Worm (Caenorhabditis elegans) whole organism, L4/young adult: ENCODE data around the gene twk-3.

Source experiments
- W03F9.2 ChIP-seq: fragments of 150-350 bp; optimal IDR thresholded peaks from 2 replicates; lab custom pipeline; 2014; ENCODE audit warnings: missing biosample characterization, missing genetic modification characterization
- dao-5 ChIP-seq: sonication (generic microtip); optimal IDR thresholded peaks from 2 replicates; lab custom pipeline; 2016; ENCODE audit warnings: missing genotype, missing genetic modification characterization, moderate library complexity, missing compliant biosample characterization
- him-1 ChIP-seq: sonication (generic microtip); optimal IDR thresholded peaks from 2 replicates; lab custom pipeline; 2016; ENCODE audit warnings: missing genotype, missing genetic modification reagents, missing genetic modification characterization, missing compliant biosample characterization

The twk-3 gene

DNA sequence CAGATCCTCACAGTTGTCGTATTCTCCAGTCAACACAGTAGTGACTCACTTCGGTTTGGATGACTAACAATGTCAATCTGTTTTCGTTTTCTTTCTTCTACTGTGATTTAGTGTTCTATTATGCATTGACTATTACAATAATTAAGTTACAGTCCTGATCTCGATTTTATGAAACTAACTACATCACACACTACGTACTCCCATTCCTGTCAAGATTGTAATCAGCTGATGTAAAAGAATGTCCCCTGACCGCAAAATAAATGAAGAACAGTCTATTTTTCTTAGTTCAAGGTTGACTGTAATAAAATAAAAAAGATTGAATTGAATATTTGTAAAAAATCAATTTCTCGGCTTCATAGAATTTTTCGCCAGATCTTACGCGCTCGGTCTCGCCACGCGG lies 12.8 kb upstream of the twk-3 start:
- TF ChIP-seq dao-5 (tag; lab: Kevin White, UChicago): no peak
- no peak for TF ChIP-seq W03F9.2 (tag; lab: Kevin White, UChicago)
- no peak for TF ChIP-seq him-1 (tag; lab: Kevin White, UChicago)

DNA sequence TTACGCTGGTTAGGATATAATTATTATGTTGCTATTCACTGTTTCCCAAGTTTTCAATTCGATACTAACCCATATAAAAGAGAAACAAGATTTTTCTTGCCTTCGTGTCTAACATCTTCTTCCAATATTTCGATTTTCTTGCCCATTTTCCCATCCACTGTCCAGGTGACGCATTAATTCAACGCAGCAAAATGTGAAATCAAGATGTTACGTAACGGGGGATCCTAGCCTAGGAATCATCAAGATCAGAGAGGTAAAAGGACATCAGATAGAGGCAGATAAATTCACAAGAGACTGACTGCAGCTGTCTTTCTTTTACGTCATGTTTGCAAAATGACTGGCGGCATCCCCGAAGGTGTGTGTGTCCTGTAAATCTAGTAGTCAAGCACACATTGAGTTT lies 12.0 kb upstream of the twk-3 start:
- TF ChIP-seq W03F9.2 (tag; lab: Kevin White, UChicago) (no peak), dao-5 (tag; lab: Kevin White, UChicago) (no peak), him-1 (tag; lab: Kevin White, UChicago) (no peak)

DNA sequence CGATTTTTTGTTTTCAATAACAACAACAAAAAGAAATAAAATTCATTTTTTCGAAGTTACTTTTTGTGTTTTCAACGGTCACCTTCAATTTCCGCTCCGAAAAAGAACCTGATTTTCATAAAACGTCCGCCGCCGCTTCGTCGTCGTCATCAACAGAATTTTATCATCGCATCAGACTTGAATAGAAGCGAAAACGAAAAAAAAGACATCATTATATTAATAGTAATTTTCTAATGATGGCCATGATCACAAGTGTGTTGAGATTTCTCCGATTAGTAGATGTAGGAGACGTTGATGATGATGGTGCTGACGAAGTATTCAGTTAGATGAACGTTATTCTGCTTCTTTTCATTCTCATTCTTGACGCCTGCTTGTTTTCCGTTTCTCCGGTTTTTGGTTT lies 11.4 kb upstream of the twk-3 start:
- TF ChIP-seq W03F9.2 (tag; lab: Kevin White, UChicago) (no peak), dao-5 (tag; lab: Kevin White, UChicago) (no peak), him-1 (tag; lab: Kevin White, UChicago) (no peak)

DNA sequence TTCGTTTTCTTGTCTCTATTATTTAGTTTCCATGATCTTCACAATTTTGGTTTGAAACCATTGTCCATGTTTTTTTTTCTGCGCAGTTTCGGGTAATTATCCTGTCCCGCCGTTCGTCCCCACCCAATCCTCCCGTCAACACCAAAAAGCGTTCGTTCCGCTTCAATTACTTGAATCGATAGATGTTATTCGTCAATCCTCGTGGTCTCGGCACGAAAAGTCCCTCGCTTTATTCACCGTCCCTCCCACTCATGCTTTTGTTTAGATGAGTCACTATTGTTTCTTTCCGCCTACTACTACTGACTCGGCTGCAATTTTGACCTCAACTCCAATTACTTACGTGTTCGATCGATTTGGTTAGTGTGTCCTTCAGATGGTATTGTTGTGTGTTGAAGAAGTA lies 10.8 kb upstream of the twk-3 start:
- TF ChIP-seq dao-5 (tag; lab: Kevin White, UChicago): no peak
- TF ChIP-seq him-1 (tag; lab: Kevin White, UChicago): no peak
- no peak for TF ChIP-seq W03F9.2 (tag; lab: Kevin White, UChicago)

DNA sequence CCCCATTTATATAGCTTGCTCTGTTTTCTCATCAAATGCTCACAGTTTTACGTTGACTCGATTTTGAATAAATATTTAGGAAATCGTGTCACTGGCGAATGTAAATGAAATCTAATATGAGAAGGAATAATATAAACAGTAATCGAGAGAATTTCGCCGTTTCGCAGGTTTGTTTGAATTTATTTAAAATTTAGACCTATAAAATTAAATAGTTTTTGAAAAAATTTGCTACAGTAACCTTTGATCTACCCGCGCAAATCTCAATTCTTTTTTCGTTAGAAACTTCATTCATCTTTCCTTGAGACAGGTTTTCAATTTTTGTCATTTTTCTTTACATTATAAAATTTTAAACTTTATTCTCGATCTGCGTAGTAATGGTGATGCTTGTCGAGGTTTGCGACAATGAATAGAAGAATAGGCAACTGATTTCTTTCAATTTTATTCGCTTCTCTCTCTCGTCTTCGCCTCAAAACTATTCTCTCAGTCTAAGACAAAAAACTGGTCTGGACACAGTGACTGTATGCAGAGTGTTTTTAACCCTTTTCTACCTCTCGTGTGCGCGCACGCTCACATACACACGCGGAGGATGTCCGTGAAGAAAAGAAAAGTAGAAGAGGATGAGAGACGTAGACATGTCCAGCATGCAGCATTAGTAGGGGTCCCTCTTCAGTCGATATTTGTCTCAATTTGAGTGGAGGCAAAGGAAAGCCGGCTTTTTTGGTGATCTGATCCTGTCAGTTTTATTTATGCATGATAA lies 9.9 kb upstream of the twk-3 start, which contains the start of gene dab-1:
Gene dab-1 (plus strand): TSS at position 78 of the 757 bp plus-strand sequence.
- TF ChIP-seq dao-5 (tag; lab: Kevin White, UChicago) (no peak), W03F9.2 (tag; lab: Kevin White, UChicago) (no peak), him-1 (tag; lab: Kevin White, UChicago) (peak; percentile 21)

DNA sequence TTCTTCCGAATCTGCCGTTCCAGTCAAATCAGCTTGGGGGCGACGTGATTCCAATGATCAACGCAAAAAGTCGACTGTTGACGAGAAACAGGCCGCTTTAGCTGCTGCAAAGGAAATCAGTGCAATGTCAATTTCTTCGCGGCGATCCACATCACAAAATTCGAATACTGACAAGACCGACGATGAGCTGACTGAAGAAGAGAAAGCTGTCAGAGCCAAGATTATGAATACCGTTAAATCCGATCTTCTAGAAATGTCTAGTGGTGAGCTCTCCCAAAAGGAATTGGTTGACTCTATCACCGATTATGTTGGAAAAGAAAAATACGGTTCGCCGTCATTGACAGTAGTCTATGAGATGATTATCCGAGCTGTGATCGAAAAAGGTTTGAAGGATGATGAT lies 7.7 kb upstream of the twk-3 start:
- TF ChIP-seq W03F9.2 (tag; lab: Kevin White, UChicago): no peak
- no peak for TF ChIP-seq him-1 (tag; lab: Kevin White, UChicago)
- TF ChIP-seq dao-5 (tag; lab: Kevin White, UChicago): no peak

DNA sequence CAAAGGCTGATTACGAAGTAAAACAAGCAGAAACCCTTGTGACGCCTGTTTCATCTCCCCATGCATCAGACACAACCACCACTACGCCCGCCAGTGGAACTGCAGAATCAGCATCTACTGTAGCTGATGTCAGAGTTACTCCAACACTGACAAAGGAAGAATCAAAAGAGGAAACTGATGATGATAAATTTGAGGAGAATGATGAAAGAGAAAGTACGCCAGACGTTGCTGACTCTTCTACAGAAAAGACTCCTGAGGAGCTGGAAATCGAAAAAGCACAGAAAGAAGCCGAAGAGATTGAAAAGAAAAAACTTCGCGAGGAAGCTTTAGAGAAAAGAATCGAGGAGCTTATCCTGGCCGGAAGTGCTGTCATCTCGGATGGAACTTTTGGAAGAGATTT lies 5.7 kb upstream of the twk-3 start:
- TF ChIP-seq dao-5 (tag; lab: Kevin White, UChicago): no peak
- no peak for TF ChIP-seq W03F9.2 (tag; lab: Kevin White, UChicago)
- no peak for TF ChIP-seq him-1 (tag; lab: Kevin White, UChicago)

DNA sequence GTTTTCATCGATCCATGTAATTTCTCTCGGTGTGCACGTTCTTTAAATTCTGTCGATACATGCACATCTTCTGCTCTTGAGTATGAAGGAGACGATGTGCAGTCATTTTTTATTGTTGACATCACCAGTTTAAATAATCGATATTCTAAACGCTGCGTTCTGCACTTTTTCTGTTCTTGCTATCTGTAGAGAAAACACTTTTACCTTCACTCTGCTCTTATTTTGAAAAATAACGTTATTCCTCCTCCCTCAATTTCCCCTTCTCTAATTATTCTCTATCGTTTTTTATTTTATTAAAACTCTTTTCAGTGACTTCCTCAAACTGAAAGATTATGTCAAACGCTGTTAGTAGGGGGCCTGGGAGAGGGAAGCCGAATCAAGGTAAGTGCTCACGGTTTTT lies 4.3 kb upstream of the twk-3 start, which contains the start of gene ifg-1:
Gene ifg-1 (plus strand): TSS at position 301 of the 400 bp plus-strand sequence.
- no peak for TF ChIP-seq dao-5 (tag; lab: Kevin White, UChicago)
- no peak for TF ChIP-seq W03F9.2 (tag; lab: Kevin White, UChicago)
- no peak for TF ChIP-seq him-1 (tag; lab: Kevin White, UChicago)

DNA sequence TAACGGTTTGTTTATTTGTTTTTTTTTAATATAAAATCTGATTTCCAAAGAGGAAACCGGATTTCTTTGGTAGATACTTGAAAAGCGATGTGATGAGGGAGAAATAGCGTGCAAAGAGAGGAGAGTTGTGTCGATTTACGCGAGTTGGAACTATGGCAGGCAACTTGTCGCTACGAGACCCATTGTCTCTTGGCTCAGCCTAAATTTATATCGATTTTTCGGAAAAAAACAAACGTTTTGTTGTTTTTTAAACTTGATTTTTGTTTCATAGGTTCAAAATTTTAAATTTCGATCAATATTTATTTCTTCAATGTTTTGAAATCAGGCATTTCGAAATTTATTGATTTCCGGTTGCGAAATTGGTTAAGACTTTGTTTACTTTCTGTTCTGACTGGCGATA lies 3.9 kb upstream of the twk-3 start, which contains the start of gene M110.3:
Gene M110.3 (minus strand): TSS at position 184 of the 400 bp plus-strand sequence.
- TF ChIP-seq W03F9.2 (tag; lab: Kevin White, UChicago): peak; percentile 45
- no peak for TF ChIP-seq him-1 (tag; lab: Kevin White, UChicago)

DNA sequence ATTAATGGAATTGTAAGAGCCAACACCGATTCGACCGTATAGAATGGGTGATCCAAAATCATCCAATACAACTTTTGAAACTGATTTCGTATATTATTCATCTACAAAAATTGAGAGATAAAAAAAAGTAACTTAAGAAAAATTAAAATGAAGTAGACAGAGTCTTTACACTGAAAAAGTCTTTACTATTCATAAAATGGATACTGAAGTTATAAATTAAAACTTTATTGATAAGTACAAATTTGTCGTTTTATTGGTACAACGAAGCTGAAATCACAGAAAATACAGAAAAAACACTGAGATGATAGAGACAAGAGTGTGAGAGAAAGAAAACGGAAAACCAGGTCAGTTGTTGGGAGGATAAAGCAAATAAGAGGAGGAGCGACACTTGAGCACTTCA lies 1.8 kb upstream of the twk-3 start, which contains the start of gene M110.10:
Gene M110.10 (minus strand): TSS at position 101 of the 400 bp plus-strand sequence.
- TF ChIP-seq dao-5 (tag; lab: Kevin White, UChicago): no peak

DNA sequence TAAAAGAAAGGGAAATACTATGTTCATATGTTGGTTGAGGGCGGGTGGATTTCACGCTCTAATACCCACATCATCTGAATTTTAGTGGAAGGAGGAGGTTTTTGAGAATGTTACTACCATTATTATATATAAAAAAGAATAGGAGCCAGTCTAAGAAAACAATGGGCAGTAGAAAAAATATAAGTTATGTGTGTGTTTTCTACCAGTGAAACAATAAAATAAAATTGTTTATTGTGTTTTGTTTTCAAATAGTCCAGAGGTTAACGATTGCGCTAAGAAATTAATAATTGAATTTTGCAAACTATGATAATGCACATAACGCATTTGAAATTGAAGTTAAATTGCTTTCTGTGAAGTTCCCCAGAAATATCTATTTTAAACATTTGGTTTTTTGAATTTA lies 3.1 kb downstream of the twk-3 start, which contains the start of gene M110.8:
Gene M110.8 (minus strand): TSS at position 101 of the 400 bp plus-strand sequence.
- TF ChIP-seq him-1 (tag; lab: Kevin White, UChicago) (no peak), dao-5 (tag; lab: Kevin White, UChicago) (no peak), W03F9.2 (tag; lab: Kevin White, UChicago) (no peak)

DNA sequence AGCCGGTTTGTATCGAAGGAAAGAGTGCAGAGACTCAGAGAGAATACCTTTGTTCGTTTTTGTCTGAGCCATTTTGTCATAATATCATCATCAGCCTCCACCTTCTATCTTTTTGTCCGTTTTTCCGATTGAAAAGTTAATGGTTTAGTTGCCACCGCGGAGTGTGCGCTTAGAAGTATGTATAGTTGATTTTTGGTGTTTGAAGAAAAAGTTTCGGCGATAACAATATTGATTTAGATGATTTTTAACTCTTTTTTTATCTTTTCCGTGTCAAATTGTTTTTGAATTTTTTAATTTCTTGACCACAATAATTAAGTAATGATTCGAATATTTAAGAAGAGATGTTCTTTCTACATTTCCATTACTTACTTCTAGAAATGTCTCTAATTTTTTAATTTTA lies 7.0 kb downstream of the twk-3 start:
- TF ChIP-seq him-1 (tag; lab: Kevin White, UChicago) (no peak), dao-5 (tag; lab: Kevin White, UChicago) (no peak), W03F9.2 (tag; lab: Kevin White, UChicago) (no peak)

DNA sequence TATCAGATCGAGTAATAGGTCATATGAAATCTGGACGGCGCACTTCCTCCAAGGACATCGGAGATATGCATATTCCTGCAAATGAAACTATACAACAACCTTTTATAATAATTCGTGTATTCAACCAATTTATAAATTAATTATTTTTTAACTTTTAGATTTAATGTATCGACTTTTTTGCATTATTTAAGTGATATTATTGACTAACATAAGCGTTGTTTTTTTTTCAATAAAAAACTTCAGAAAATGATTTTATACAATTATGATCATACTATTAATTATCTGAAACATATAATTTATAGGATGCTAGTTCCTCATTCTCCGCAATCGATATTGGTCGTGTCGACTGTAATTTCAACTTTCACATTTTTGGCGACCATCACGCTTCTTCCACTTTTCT lies 8.5 kb downstream of the twk-3 start, which contains the start of gene col-76:
Gene col-76 (plus strand): TSS at position 301 of the 400 bp plus-strand sequence.
- TF ChIP-seq him-1 (tag; lab: Kevin White, UChicago) (no peak), dao-5 (tag; lab: Kevin White, UChicago) (no peak), W03F9.2 (tag; lab: Kevin White, UChicago) (no peak)

DNA sequence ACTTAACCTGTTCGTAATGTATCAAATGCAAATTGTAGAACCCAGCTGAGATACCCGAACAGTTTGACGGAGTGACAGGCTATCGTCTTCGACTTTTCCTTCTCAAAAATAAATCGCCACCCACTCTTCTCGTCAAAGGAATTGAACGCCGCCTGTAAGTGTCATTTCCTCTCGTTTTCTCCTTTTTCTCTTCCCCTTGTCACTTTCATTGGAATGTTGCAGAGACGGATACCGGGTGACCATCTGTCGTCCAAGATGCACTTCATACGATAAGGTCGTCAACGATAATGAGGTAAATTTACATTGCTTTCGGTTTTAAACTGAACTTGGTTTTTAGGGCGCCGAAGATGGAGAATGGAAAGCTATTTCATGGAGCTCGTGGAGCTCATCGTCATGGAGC lies 12.8 kb downstream of the twk-3 start:
- no peak for TF ChIP-seq dao-5 (tag; lab: Kevin White, UChicago)
- no peak for TF ChIP-seq him-1 (tag; lab: Kevin White, UChicago)
- TF ChIP-seq W03F9.2 (tag; lab: Kevin White, UChicago): no peak
